Worm (Caenorhabditis elegans) whole organism, young adult: ENCODE data around the gene nhr-26.

Experiments used
- B0261.1 ChIP-seq: sonication (generic microtip); optimal IDR thresholded peaks from 2 replicates; lab custom pipeline; 2016; ENCODE audit warnings: mild to moderate bottlenecking, missing genetic modification characterization, moderate library complexity, missing compliant biosample characterization
- C06A6.2 ChIP-seq: fragments of 200-800 bp; sonication (Bioruptor generic); conservative IDR thresholded peaks from 2 replicates; pipeline ENCODE4 v1.3.6; 2022; ENCODE audit warnings: missing genetic modification characterization, missing compliant biosample characterization
- F10E7.11 ChIP-seq: sonication (generic microtip); optimal IDR thresholded peaks from 2 replicates; lab custom pipeline; 2017; ENCODE audit warnings: mild to moderate bottlenecking, missing genetic modification characterization, moderate library complexity, missing compliant biosample characterization
- F22D6.2 ChIP-seq: sonication (generic microtip); optimal IDR thresholded peaks from 2 replicates; lab custom pipeline; 2016; ENCODE audit warnings: mild to moderate bottlenecking, missing genetic modification characterization, missing compliant biosample characterization
- F39B2.1 ChIP-seq: fragments of 200-800 bp; sonication (Bioruptor generic); IDR thresholded peaks from 2 replicates; pipeline ENCODE4 v1.3.6; 2022; ENCODE audit warnings: missing genetic modification reagents, missing genetic modification characterization, missing compliant biosample characterization
- F57C9.4 ChIP-seq: sonication (generic microtip); optimal IDR thresholded peaks from 2 replicates; lab custom pipeline; 2017; ENCODE audit warnings: mild to moderate bottlenecking, missing genetic modification characterization, missing compliant biosample characterization
- K11D2.4 ChIP-seq: fragments of 200-800 bp; sonication (Bioruptor generic); IDR thresholded peaks from 2 replicates; pipeline ENCODE4 v1.3.6; 2022; ENCODE audit warnings: missing genetic modification reagents, missing genetic modification characterization, missing compliant biosample characterization
- Y53G8AR.9 ChIP-seq: fragments of 200-800 bp; sonication (Bioruptor generic); conservative IDR thresholded peaks from 2 replicates; pipeline ENCODE4 v1.3.6; 2022; ENCODE audit warnings: missing genetic modification reagents, missing genetic modification characterization, missing compliant biosample characterization
- Y67H2A.10 ChIP-seq: fragments of 200-800 bp; sonication (Bioruptor generic); conservative IDR thresholded peaks from 2 replicates; pipeline ENCODE4 v1.3.6; 2022; ENCODE audit warnings: missing genetic modification reagents, missing genetic modification characterization, missing compliant biosample characterization
- akir-1 ChIP-seq: fragments of 200-800 bp; sonication (Bioruptor generic); optimal IDR thresholded peaks from 2 replicates; lab custom pipeline; 2018; ENCODE audit warnings: mild to moderate bottlenecking, missing genetic modification characterization, moderate library complexity, missing compliant biosample characterization
- atf-7 ChIP-seq: sonication (generic microtip); optimal IDR thresholded peaks from 2 replicates; lab custom pipeline; 2017; ENCODE audit warnings: mild to moderate bottlenecking, missing genetic modification characterization, missing compliant biosample characterization
- attf-3 ChIP-seq: fragments of 200-800 bp; sonication (Bioruptor generic); conservative IDR thresholded peaks from 2 replicates; pipeline ENCODE4 v1.3.6; 2022; ENCODE audit warnings: missing genetic modification reagents, missing genetic modification characterization, missing compliant biosample characterization
- attf-6 ChIP-seq: fragments of 200-800 bp; sonication (Bioruptor generic); IDR thresholded peaks from 2 replicates; pipeline ENCODE4 v1.3.6; 2022; ENCODE audit warnings: missing genetic modification reagents, missing genetic modification characterization, missing compliant biosample characterization
- bed-1 ChIP-seq: fragments of 200-800 bp; sonication (Bioruptor generic); IDR thresholded peaks from 2 replicates; pipeline ENCODE4 v1.3.6; 2022; ENCODE audit warnings: missing genetic modification reagents, missing genetic modification characterization, missing compliant biosample characterization
- ceh-100 ChIP-seq: fragments of 200-800 bp; sonication (Bioruptor generic); IDR thresholded peaks from 2 replicates; pipeline ENCODE4 v1.3.6; 2022; ENCODE audit warnings: missing genetic modification reagents, missing genetic modification characterization, missing compliant biosample characterization
- egl-44 ChIP-seq: fragments of 200-800 bp; sonication (Bioruptor generic); IDR thresholded peaks from 2 replicates; pipeline ENCODE4 v1.3.6; 2022; ENCODE audit warnings: missing genetic modification reagents, missing genetic modification characterization, missing compliant biosample characterization
- gei-17 ChIP-seq: fragments of 200-800 bp; sonication (Bioruptor generic); optimal IDR thresholded peaks from 2 replicates; lab custom pipeline; 2018; ENCODE audit warnings: mild to moderate bottlenecking, missing genetic modification characterization, missing compliant biosample characterization
- hrde-1 ChIP-seq: sonication (generic microtip); optimal IDR thresholded peaks from 2 replicates; lab custom pipeline; 2016; ENCODE audit warnings: missing genetic modification characterization, mild to moderate bottlenecking, missing compliant biosample characterization, moderate library complexity, missing genotype, missing genetic modification reagents, borderline replicate concordance
- hsf-1 ChIP-seq: fragments of 200-800 bp; sonication (Bioruptor generic); IDR thresholded peaks from 2 replicates; pipeline ENCODE4 v1.3.6; 2022; ENCODE audit warnings: missing genetic modification reagents, missing genetic modification characterization, missing compliant biosample characterization
- let-526 ChIP-seq: fragments of 200-800 bp; sonication (Bioruptor generic); IDR thresholded peaks from 2 replicates; pipeline ENCODE4 v1.3.6; 2022; ENCODE audit warnings: missing genetic modification reagents, missing genetic modification characterization, missing compliant biosample characterization
- let-607 ChIP-seq, 2 experiments: fragments of 200-800 bp in 1 of 2; sonication (Bioruptor generic) in 1 of 2; sonication (generic microtip) in 1 of 2; optimal IDR thresholded peaks; 2 replicates each; lab custom pipeline; 2016 to 2018; ENCODE audit warnings: mild to moderate bottlenecking in 2 of 2, missing compliant biosample characterization in 2 of 2, missing genetic modification characterization in 2 of 2, moderate library complexity in 2 of 2, missing genotype in 1 of 2
- madf-10 ChIP-seq: sonication (generic microtip); optimal IDR thresholded peaks from 2 replicates; lab custom pipeline; 2016; ENCODE audit warnings: mild to moderate bottlenecking, missing genetic modification characterization, missing compliant biosample characterization
- madf-3 ChIP-seq: fragments of 200-800 bp; sonication (Bioruptor generic); IDR thresholded peaks from 2 replicates; pipeline ENCODE4 v1.3.6; 2022; ENCODE audit warnings: missing genetic modification reagents, missing genetic modification characterization, missing compliant biosample characterization
- mel-28 ChIP-seq: sonication (generic microtip); optimal IDR thresholded peaks from 2 replicates; lab custom pipeline; 2016; ENCODE audit warnings: borderline replicate concordance, mild to moderate bottlenecking, missing genetic modification characterization, missing compliant biosample characterization
- mes-4 ChIP-seq: sonication (generic microtip); optimal IDR thresholded peaks from 2 replicates; lab custom pipeline; 2016; ENCODE audit warnings: missing genotype, missing genetic modification characterization, missing compliant biosample characterization
- nfya-2 ChIP-seq: fragments of 200-800 bp; sonication (Bioruptor generic); IDR thresholded peaks from 2 replicates; pipeline ENCODE4 v1.3.6; 2022; ENCODE audit warnings: missing genetic modification reagents, missing genetic modification characterization, missing compliant biosample characterization
- nhr-179 ChIP-seq: sonication (generic microtip); optimal IDR thresholded peaks from 2 replicates; lab custom pipeline; 2016; ENCODE audit warnings: mild to moderate bottlenecking, missing genetic modification characterization, missing compliant biosample characterization
- nhr-27 ChIP-seq: fragments of 200-800 bp; sonication (Bioruptor generic); optimal IDR thresholded peaks from 2 replicates; lab custom pipeline; 2018; ENCODE audit warnings: mild to moderate bottlenecking, missing genetic modification characterization, moderate library complexity, missing compliant biosample characterization
- rcor-1 ChIP-seq: fragments of 200-800 bp; sonication (Bioruptor generic); IDR thresholded peaks from 2 replicates; pipeline ENCODE4 v1.3.6; 2022; ENCODE audit warnings: missing genetic modification reagents, missing genetic modification characterization, missing compliant biosample characterization
- rec-8 ChIP-seq, 2 experiments: sonication (generic microtip); optimal IDR thresholded peaks; 2 replicates each; lab custom pipeline; 2016; ENCODE audit warnings: mild to moderate bottlenecking in 2 of 2, missing genetic modification characterization in 2 of 2, missing genetic modification reagents in 2 of 2, missing genotype in 2 of 2, missing biosample characterization in 1 of 2, missing compliant biosample characterization in 1 of 2, moderate library complexity in 1 of 2
- snpc-4 ChIP-seq, 5 experiments: fragments of 150-350 bp in 1 of 5; sonication (generic microtip) in 4 of 5; optimal IDR thresholded peaks; 2 replicates each; lab custom pipeline; 2014 to 2018; ENCODE audit warnings: missing genetic modification characterization in 5 of 5, missing biosample characterization in 3 of 5, antibody characterized with exemption in 2 of 5, mild to moderate bottlenecking in 2 of 5, missing compliant biosample characterization in 2 of 5, missing genotype in 2 of 5, moderate library complexity in 2 of 5, missing genetic modification reagents in 1 of 5
- sptf-2 ChIP-seq: fragments of 200-800 bp; sonication (Bioruptor generic); optimal IDR thresholded peaks from 2 replicates; lab custom pipeline; 2018; ENCODE audit warnings: mild to moderate bottlenecking, missing genetic modification characterization, missing compliant biosample characterization
- tbp1 ChIP-seq: fragments of 200-800 bp; sonication (Bioruptor generic); optimal IDR thresholded peaks from 2 replicates; lab custom pipeline; 2018; ENCODE audit warnings: mild to moderate bottlenecking, missing genetic modification characterization, missing compliant biosample characterization
- unc-130 ChIP-seq: sonication (generic microtip); optimal IDR thresholded peaks from 2 replicates; lab custom pipeline; 2016; ENCODE audit warnings: missing genetic modification reagents, missing genetic modification characterization, missing compliant biosample characterization
- zfh-2 ChIP-seq: fragments of 200-800 bp; sonication (Bioruptor generic); conservative IDR thresholded peaks from 2 replicates; pipeline ENCODE4 v1.3.6; 2022; ENCODE audit warnings: missing genetic modification reagents, missing genetic modification characterization, missing compliant biosample characterization
- zim-3 ChIP-seq: sonication (generic microtip); optimal IDR thresholded peaks from 2 replicates; lab custom pipeline; 2017; ENCODE audit warnings: mild to moderate bottlenecking, missing genetic modification characterization, moderate library complexity, missing compliant biosample characterization
- ztf-18 ChIP-seq: sonication (generic microtip); optimal IDR thresholded peaks from 2 replicates; lab custom pipeline; 2016; ENCODE audit warnings: missing genotype, mild to moderate bottlenecking, missing genetic modification characterization, missing compliant biosample characterization

Gene nhr-26

DNA sequence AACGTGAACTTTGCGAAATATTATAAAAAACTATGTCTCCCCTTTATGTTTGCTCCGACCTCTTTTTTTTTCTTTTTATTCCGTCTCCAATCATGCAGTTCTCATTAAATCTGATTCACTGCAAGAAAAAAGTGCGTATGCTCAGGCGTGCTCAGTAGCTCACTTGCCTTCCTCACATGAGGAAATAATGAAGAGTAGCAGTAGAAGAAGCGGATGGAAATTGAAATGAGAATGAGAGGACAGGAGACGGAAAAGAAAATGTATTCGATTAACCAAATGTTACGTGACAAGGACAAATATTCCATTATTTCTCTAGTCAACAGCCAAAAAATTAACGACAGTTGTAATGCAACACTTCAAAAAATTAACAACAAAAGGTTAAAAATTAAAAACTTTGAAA lies 12.7 kb upstream of the nhr-26 start:
- TF ChIP-seq attf-6 (GFP tag; lab: Robert Waterston, UW), result no peak
- no peak for TF ChIP-seq C06A6.2 (GFP tag; lab: Robert Waterston, UW)
- no peak for TF ChIP-seq F22D6.2 (tag; lab: Kevin White, UChicago)
- no peak for TF ChIP-seq snpc-4 (GFP tag; optimal IDR thresholded peaks at IDR 0.05; lab: Kevin White, UChicago)
- no peak for TF ChIP-seq snpc-4 (tag; optimal IDR thresholded peaks at IDR 0.05; lab: Kevin White, UChicago)
- no peak for TF ChIP-seq F10E7.11 (tag; lab: Kevin White, UChicago)
- TF ChIP-seq unc-130 (GFP tag; lab: Kevin White, UChicago), result no peak
- no peak for TF ChIP-seq nhr-179
- TF ChIP-seq mes-4 (tag; lab: Kevin White, UChicago), result no peak
- TF ChIP-seq nfya-2 (GFP tag; lab: Robert Waterston, UW), result no peak
- TF ChIP-seq ztf-18 (tag; lab: Kevin White, UChicago), result no peak

DNA sequence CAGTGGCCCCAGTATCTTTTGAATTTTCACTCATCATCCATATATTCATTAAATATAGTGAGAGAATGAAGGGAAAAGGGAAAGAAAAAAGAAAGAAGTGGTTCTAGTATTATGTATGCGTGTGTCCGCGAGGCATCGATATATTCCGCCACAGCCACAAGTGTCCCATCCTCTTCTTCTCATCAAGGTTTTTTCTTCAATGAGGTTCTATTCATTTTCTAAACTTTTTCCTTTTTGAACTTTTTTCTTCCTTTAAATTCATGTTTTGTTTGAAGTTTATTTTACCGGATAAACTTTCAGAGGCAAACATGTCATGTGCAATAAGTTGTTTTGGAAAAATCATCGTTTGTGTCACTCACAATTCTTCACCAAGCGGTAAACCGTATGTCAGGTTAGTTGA lies 12.1 kb upstream of the nhr-26 start, which contains the start of gene rgs-2:
Gene rgs-2 (plus strand): TSS at position 301 of the 400 bp plus-strand sequence.
- TF ChIP-seq B0261.1 (tag; lab: Kevin White, UChicago), result no peak
- TF ChIP-seq sptf-2 (GFP tag; lab: Kevin White, UChicago), result no peak
- no peak for TF ChIP-seq akir-1 (GFP tag; lab: Kevin White, UChicago)
- TF ChIP-seq Y67H2A.10 (GFP tag; lab: Robert Waterston, UW), result no peak
- no peak for TF ChIP-seq Y53G8AR.9 (GFP tag; lab: Robert Waterston, UW)
- no peak for TF ChIP-seq let-526 (GFP tag; lab: Robert Waterston, UW)
- TF ChIP-seq nhr-27 (tag; lab: Kevin White, UChicago), result no peak
- TF ChIP-seq F57C9.4 (tag; lab: Kevin White, UChicago), result no peak
- no peak for TF ChIP-seq let-607 (tag; optimal IDR thresholded peaks at IDR 0.05; lab: Kevin White, UChicago)

DNA sequence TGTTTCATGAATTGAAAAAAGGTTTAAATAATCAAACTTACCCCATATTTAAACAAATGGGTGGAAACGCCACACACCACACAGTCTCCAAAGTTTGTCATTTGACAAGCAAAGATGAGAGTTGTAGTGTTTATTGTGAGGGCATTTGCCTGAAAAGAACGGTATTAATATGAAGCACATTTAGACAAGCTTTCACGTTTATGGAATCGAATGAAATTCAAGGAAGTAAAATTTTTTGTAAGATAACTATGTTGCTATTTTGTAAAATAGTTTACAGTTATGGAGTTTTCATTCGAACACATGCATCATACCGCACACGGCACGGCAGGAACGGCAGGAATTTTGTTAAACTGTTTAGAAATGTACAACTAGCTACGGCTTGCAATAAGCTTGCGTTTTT lies 4.5 kb upstream of the nhr-26 start, which contains the start of gene nhr-272:
Gene nhr-272 (minus strand): TSS at position 101 of the 400 bp plus-strand sequence.
- TF ChIP-seq mel-28, result no peak
- TF ChIP-seq F39B2.1 (GFP tag; lab: Robert Waterston, UW), result no peak
- no peak for TF ChIP-seq zim-3 (tag; lab: Kevin White, UChicago)
- no peak for TF ChIP-seq hsf-1
- TF ChIP-seq bed-1, result no peak
- no peak for TF ChIP-seq rcor-1 (GFP tag; lab: Robert Waterston, UW)
- no peak for TF ChIP-seq madf-3 (GFP tag; lab: Robert Waterston, UW)
- TF ChIP-seq madf-10 (tag; lab: Kevin White, UChicago), result no peak
- TF ChIP-seq attf-3, result no peak
- TF ChIP-seq gei-17 (GFP tag; lab: Kevin White, UChicago), result no peak
- TF ChIP-seq atf-7, result no peak
- TF ChIP-seq K11D2.4, result no peak
- no peak for TF ChIP-seq ceh-100 (GFP tag; lab: Robert Waterston, UW)
- no peak for TF ChIP-seq zfh-2
- no peak for TF ChIP-seq egl-44 (GFP tag; lab: Robert Waterston, UW)
- no peak for TF ChIP-seq rec-8 (tag; optimal IDR thresholded peaks at IDR 0.05; lab: Kevin White, UChicago)
- TF ChIP-seq tbp1, result no peak
- no peak for TF ChIP-seq hrde-1 (tag; lab: Kevin White, UChicago)
